Worm (Caenorhabditis elegans): ENCODE data around the gene msp-65.

- TF ChIP-seq lin-35 (GFP tag; optimal IDR thresholded peaks at IDR 0.05) (no peak), sox-4 (tag; optimal IDR thresholded peaks at IDR 0.05) (no peak), lsy-2 (tag; optimal IDR thresholded peaks at IDR 0.05) (peak in 1 of 2 experiments; percentile 21), unc-130 (tag; optimal IDR thresholded peaks at IDR 0.05) (no peak), C04F5.9 (tag; optimal IDR thresholded peaks at IDR 0.05) (no peak), nhr-84 (tag; optimal IDR thresholded peaks at IDR 0.05) (no peak), blmp-1 (tag; optimal IDR thresholded peaks at IDR 0.05) (peak; percentile 65)
Measured at ce11 chrIV:5339255-5339654, 22.9 kb downstream of the msp-65 start, which contains the start of gene Y4C6B.2.

Measured in whole organism, L1 larva.